Worm (Caenorhabditis elegans) whole organism, dauer: ENCODE data around the gene pcp-4.

Experiments used
- unc-62 ChIP-seq: sonication (generic microtip); optimal IDR thresholded peaks from 2 replicates; lab custom pipeline; 2017; ENCODE audit warnings: missing biosample characterization, missing genetic modification reagents, missing genetic modification characterization

The pcp-4 gene

ce11 chrV:19830815-19831214 lies at the start of gene pcp-4:
Gene pcp-4 (minus strand): TSS chrV:19831011.
- no peak for TF ChIP-seq unc-62 (GFP tag; lab: Kevin White, UChicago)

ce11 chrV:19867883-19868282 lies 37.1 kb upstream of the pcp-4 start, which contains the start of gene Y116F11B.9:
Gene Y116F11B.9 (minus strand): TSS chrV:19867983.
- TF ChIP-seq unc-62 (GFP tag; lab: Kevin White, UChicago), result no peak

- TF ChIP-seq unc-62 (GFP tag; lab: Kevin White, UChicago), result no peak
These were observed 29.4 kb upstream of the pcp-4 start for ce11 chrV:19860225-19860624.

DNA sequence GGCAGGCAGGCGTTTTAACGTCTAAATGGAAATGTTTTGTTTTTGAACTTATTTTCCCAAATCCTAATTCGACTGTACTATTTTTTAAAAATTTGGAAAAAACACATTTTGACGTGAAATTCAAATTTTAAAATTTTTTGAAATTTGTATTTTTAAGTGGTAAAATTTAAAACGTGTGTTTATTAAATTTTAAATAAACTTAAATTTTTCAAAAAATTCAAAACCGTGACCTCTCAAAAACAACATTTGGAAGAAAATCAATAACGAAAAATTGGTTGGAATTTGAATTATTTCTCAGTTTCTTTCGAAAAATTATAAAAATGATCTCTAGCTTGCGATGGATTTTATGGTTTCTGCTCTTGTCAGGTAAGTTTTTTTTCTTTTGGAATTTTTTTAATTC lies 26.5 kb upstream of the pcp-4 start, which contains the start of gene Y116F11B.8:
TSS of gene Y116F11B.8 (plus strand) at position 301 of the 400 bp plus-strand sequence.
- no peak for TF ChIP-seq unc-62 (GFP tag; lab: Kevin White, UChicago)

DNA sequence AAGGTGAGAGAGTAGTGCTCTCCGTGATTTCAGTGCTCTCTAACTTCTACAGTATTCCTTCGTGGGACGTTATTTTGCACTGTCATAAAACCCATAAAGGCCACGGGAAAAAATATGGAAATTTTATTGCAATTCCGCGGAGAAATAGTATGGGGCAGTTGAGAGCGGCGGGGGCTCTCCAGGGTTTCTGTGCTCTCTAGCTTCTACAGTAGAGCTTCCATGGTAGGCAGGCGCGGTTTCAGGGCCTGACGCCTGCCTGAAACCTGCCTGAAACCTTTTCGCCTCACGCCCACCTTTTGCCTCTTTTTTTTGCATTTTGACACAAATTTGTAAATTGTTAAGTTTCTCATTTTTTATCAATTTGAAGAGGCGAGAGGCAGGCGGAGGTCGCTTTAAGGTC lies 26.1 kb upstream of the pcp-4 start:
- TF ChIP-seq unc-62 (GFP tag; lab: Kevin White, UChicago), result no peak

ce11 chrV:19856335-19856734 lies 25.5 kb upstream of the pcp-4 start:
- no peak for TF ChIP-seq unc-62 (GFP tag; lab: Kevin White, UChicago)

DNA sequence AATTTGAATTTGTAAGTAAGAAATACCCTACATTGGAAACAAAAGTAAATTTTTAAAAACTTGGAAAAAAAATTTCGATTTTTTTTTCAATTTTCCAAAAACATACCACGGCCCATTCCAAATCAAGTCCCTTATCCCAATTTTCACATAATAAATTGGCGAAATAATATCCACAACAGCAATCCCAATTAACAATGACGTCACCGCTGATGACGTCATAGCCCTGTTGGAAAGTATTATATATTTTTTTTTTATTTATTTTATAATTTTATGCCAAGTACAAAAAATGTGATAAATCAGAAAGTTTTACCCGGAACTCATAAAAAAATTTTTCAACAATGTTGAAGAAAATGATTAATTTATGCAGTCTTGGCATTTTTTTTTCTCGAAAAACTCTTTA lies 22.8 kb upstream of the pcp-4 start:
- TF ChIP-seq unc-62 (GFP tag; lab: Kevin White, UChicago), result no peak

- no peak for TF ChIP-seq unc-62 (GFP tag; lab: Kevin White, UChicago)
These were observed 17.2 kb upstream of the pcp-4 start, which contains the start of gene Y116F11B.7 for ce11 chrV:19848014-19848413. Gene Y116F11B.7 (plus strand): TSS chrV:19848314.

DNA sequence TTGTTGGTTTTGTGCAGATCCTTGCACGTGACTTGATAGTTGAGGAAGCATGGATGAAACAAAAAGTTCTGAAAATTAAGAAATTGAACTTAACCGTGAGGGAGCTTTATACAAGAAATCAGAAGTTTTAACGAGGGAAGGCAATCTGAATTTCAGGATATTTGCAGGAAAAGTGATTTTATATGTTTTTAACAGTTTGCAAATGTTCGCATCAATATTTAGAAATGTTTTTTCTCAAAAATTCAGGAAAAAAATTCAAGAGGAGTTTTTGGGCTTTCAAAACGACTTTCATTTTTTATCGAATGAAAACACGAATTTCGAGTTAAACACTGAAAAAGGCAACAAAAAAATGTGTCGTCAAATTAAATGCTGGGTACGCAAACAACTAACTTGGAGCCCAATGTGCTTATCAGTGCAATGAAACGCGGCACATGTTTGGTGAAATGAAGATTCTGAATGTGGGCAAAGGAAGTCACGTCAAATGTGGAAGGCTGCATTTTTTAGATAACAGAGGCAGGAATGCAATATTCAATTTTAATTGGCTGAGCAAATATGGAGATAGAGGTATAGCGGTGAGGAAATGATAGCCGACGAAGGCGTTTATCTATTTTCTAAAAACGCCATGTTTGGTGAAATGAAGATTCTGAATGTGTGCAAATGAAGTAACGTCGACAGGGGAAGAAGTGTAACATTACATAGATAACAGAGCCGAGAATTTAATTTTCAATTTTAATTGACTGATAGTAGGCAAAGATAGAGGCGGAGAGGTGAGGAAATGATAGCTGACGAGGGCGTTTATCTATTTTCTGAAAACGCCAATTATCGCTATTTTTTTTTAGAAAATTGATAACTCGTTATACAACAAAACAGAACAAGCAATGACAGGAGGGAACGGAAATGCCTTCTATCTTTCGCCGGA lies 15.4 kb upstream of the pcp-4 start, which contains the start of gene Y116F11B.6:
TSS of gene Y116F11B.6 (minus strand) at position 51 of the 919 bp plus-strand sequence.
- TF ChIP-seq unc-62 (GFP tag; lab: Kevin White, UChicago), result no peak

ce11 chrV:19836142-19836541 lies 5.3 kb upstream of the pcp-4 start, which contains the start of gene srw-38:
Gene srw-38 (plus strand): TSS chrV:19836442.
- TF ChIP-seq unc-62 (GFP tag; lab: Kevin White, UChicago), result no peak

DNA sequence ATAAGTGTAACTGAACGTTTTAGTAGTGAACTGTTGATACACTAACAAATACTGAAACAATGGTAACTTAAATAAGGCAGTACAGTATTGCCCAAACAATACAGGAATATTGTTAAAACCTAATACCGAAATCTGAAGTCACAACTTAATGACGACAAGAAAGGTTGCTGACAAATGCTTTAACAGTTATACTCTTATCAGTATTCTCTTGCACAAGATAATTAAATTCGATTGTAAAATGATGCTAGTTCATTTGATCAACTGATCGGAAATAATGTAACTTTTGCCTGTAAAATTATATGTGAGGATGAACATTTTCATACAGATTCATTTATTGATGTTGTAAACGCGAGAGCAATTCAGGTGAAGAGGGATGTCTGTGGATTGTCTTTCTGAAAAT lies 777 bp upstream of the pcp-4 start:
- no peak for TF ChIP-seq unc-62 (GFP tag; lab: Kevin White, UChicago)

DNA sequence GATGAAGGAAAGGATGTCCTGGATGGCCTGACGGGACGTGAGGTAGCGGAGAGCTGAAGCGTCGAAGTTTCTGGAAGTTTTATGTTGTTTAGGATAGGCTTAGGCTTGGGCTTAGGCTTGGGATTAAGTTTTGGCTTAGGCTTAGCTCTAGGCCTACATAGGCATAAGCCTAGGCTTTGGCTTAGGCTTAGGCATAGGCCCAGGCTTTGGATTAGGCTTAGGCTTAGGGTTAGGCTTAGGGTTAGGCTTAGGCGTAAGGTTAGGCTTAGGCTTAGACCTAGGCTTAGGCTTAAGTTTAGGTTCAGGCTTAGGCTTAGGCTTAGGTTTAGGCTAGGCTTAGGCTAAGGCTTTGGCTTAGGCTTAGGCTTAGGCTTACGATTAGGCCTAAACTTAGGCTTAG lies 1.6 kb downstream of the pcp-4 start:
- TF ChIP-seq unc-62 (GFP tag; lab: Kevin White, UChicago), result no peak

DNA sequence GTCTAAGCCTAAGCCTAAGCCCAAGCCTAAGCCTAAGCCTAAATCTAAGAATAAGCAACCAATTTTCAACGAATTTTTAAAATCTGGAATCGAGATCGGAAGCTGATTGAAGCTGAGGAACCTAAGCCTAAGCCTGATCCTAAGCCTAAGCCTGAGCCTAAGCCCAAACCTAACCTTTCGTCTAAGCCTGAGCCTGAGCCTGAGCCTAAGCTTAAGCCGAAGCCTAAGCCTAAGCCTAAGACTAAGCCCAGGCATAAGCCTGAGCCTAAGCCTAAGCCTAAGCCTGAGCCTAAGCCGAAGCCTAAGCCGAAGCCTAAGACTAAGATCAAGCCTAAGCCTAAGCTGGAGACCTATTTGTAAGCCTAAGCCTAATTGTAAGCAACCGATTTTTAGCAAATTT lies 3.3 kb downstream of the pcp-4 start:
- no peak for TF ChIP-seq unc-62 (GFP tag; lab: Kevin White, UChicago)

DNA sequence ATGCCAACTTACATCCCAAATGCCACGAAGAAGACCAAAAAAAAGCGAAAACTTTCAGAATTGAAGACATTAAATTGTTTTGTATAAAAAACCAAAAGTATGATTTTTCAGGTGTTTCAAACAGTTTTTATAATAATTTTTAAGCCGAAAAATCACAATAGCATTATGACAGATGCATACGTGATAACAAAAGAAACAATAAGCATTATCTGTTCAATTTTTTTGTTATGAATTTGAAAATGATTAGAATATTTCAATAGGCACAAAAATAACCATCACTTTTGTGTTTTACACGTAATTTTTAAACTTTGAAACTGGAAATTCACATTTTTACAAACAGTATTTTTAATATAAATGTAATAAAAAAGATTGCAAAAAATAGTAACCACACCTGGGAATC lies 8.7 kb downstream of the pcp-4 start, which contains the start of gene Y116F11B.17:
TSS of gene Y116F11B.17 (minus strand) at position 101 of the 400 bp plus-strand sequence.
- TF ChIP-seq unc-62 (GFP tag; lab: Kevin White, UChicago), result no peak

DNA sequence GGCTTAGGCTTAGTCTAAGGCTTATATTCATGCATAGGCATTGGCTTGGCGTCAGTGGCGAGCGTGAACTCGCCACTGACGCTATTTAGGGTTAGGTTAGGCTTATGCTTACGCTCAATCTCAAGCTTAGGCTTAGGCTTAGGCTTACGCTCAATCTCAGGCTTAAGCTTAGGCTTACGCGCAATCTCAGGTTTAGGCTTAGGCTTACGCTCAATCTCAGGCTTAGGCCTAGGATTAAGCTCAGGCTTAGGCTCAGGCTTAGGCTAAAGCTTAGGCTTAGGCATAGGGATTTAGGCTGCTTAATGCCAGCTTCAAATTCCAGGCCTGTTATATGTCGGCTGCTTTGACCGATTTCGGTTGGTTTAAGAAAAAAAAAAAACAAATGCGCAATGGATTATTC lies 10.6 kb downstream of the pcp-4 start:
- TF ChIP-seq unc-62 (GFP tag; lab: Kevin White, UChicago), result no peak

DNA sequence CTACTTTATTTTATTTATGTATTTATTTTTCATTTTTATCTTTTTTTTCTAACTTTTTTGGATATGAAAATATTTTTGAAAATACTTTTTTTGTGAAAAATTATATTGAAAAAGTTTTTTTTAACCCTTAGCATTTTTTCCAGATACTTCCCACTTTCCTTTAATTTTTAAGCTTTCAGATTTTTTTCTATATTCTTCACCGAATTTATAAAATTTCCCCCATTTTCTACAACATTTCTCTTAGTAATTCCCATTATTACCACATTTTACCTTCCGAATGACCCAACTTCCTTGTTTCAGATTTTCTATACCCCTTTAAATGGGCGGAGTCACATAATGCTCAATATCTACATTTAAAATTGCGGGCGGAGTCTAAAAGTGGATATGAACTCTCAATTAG lies 16.0 kb downstream of the pcp-4 start, which contains the start of gene daf-28:
TSS of gene daf-28 (plus strand) at position 301 of the 400 bp plus-strand sequence.
- TF ChIP-seq unc-62 (GFP tag; lab: Kevin White, UChicago), result no peak
